Worm (Caenorhabditis elegans): ENCODE data around the gene itm-2.
A peak's percentile ranks its signal among the peaks of the same experiment; 100 is the strongest.

The itm-2 gene

DNA sequence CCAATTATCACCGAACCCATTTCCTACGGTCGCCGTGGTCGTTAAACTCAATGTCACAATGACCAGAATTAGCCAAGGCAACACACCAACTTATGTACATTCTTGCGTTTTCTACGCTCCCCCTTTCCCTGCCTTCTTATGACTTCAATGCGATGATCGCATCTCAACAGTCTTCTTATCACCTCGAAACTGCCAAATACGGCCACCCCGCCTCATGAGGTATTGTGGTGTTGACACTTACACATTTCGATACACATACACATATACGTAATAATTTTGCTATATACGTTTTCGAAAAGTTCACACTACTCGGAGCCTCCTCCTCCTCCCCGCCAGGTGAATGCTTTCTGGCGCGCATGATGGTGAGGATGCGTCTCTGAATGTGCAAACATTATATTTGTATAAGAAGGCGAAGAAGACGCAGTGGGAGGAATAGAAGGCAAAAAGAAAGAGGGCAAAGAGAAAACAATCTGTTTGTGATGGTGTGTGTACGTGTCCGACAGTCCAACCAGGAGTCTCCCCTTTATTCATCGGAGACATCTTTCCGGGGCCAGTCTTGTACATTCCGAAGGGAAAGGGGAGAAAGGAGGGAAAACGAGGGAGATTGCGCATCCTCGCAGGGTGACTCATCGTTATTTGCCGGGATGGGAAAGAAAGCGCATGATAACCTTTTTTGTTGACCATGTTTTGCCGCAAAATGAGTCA is 35.1 kb downstream of the itm-2 start (continued):
- TF ChIP-seq nhr-71 (tag; optimal IDR thresholded peaks at IDR 0.05) (peak; percentile 50), nhr-84 (tag; optimal IDR thresholded peaks at IDR 0.05) (no peak)

DNA sequence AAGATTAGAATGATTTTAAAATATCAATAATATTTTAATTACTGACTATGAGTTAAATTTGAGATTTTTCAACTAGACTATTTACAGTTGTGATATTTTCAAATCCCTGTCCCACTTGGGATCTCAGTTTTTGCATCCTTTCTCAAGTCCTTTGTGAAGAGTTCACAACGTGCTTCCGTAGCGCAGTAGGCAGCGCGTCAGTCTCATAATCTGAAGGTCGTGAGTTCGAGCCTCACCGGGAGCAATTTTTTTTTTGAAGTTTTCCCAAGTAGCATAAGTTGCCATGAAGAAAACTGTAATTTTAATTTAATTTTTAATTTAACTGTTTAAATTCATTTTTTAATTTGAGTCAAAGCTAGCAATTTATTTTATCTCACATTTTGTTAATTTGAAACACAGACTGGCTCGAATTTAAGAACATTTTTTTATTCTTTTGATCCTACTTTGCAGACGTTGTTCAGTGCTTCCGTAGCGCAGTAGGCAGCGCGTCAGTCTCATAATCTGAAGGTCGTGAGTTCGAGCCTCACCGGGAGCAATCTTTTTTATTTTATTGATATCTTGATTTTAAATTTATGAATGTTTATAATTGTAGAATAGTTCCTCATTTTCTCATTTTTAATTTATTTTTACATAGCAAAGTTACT is 40.4 kb downstream of the itm-2 start:
- TF ChIP-seq mep-1 (tag; optimal IDR thresholded peaks at IDR 0.05) (peak; percentile 56), xbp-1 (tag; optimal IDR thresholded peaks at IDR 0.05) (peak; percentile 1), ceh-88 (GFP tag; IDR thresholded peaks at IDR 0.05) (no peak), nhr-20 (tag; optimal IDR thresholded peaks at IDR 0.05) (peak; percentile 44), skn-1 (tag; optimal IDR thresholded peaks at IDR 0.05) (peak; percentile 19), lsy-2 (tag; optimal IDR thresholded peaks at IDR 0.05) (peak in 1 of 2 experiments; percentile 19), lin-14 (GFP tag; optimal IDR thresholded peaks at IDR 0.05) (peak; percentile 42), ets-5 (GFP tag; IDR thresholded peaks at IDR 0.05) (no peak), elt-3 (tag; optimal IDR thresholded peaks at IDR 0.05) (no peak), C16A3.4 (tag; optimal IDR thresholded peaks at IDR 0.05) (peak; percentile 10), nhr-19 (GFP tag; conservative IDR thresholded peaks at IDR 0.05) (peak; percentile 27), dsc-1 (tag; optimal IDR thresholded peaks at IDR 0.05) (peak; percentile 24), tbx-2 (tag; optimal IDR thresholded peaks at IDR 0.05) (peak; percentile 16), aha-1 (tag; optimal IDR thresholded peaks at IDR 0.05) (no peak), nhr-77 (tag; optimal IDR thresholded peaks at IDR 0.05) (peak; percentile 4), snpc-4 (tag; optimal IDR thresholded peaks at IDR 0.05) (no peak), swsn-7 (tag; optimal IDR thresholded peaks at IDR 0.05) (peak; percentile 39), egl-27 (tag; optimal IDR thresholded peaks at IDR 0.05) (no peak), grh-1 (GFP tag; IDR thresholded peaks at IDR 0.05) (no peak), nhr-71 (tag; optimal IDR thresholded peaks at IDR 0.05) (peak; percentile 32), fos-1 (tag; optimal IDR thresholded peaks at IDR 0.05) (no peak), lin-35 (GFP tag; optimal IDR thresholded peaks at IDR 0.05) (peak in 1 of 2 experiments; percentile 24), mdl-1 (tag; optimal IDR thresholded peaks at IDR 0.05) (peak in 1 of 2 experiments; percentile 36), jun-1 (tag; optimal IDR thresholded peaks at IDR 0.05) (no peak), sptf-1 (tag; optimal IDR thresholded peaks at IDR 0.05) (no peak), rnt-1 (tag; optimal IDR thresholded peaks at IDR 0.05) (peak; percentile 55), efl-1 (optimal IDR thresholded peaks at IDR 0.05) (no peak), efl-1 (GFP tag; optimal IDR thresholded peaks at IDR 0.05 in 1 of 2) (peak in 1 of 2 experiments; percentile 39), zip-4 (GFP tag; optimal IDR thresholded peaks at IDR 0.05) (no peak), hlh-4 (tag; optimal IDR thresholded peaks at IDR 0.05) (no peak), nhr-84 (tag; optimal IDR thresholded peaks at IDR 0.05) (no peak), snu-23 (GFP tag; optimal IDR thresholded peaks at IDR 0.05) (peak; percentile 45), nhr-47 (tag; optimal IDR thresholded peaks at IDR 0.05) (peak; percentile 23), irx-1 (tag; optimal IDR thresholded peaks at IDR 0.05) (peak; percentile 15), nhr-237 (tag; optimal IDR thresholded peaks at IDR 0.05) (no peak), efl-3 (GFP tag; optimal IDR thresholded peaks at IDR 0.05) (no peak)

DNA sequence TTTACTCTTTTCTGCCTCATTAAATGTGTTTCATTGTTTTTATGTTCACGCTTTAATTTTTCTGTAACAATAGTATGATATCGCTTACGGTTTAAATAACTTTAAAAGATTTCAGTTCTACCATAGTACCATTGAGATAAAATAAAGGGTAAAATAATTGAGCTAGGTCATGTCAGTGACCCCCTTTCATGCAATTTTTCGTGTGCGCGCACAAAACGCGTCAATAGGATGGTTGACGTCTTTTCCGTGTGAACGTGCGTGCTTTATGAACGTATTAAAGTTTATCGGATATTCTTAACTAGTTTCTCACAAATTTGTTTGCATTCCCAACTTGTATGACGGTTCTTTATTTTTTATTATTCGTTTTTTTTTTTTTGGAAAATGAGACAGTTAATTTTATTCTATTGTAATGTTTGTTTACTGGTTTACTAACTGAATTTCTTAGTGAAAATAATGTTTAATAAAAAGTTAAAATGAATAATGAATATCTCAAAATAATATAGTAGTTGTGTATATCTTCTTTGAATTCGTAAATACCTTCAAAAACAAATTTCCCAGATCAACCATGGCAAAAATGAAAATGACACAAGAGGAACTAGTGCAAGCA is 41.1 kb downstream of the itm-2 start, which contains the start of gene C25F6.1:
C25F6.1 (plus strand) TSS at position 557 of the 607 bp plus-strand sequence.
- TF ChIP-seq ama-1 (optimal IDR thresholded peaks at IDR 0.05) (no peak), ceh-63 (GFP tag; optimal IDR thresholded peaks at IDR 0.05) (no peak), pax-3 (tag; optimal IDR thresholded peaks at IDR 0.05) (no peak), efl-1 (optimal IDR thresholded peaks at IDR 0.05) (no peak), efl-1 (GFP tag; optimal IDR thresholded peaks at IDR 0.05 in 1 of 2) (no peak), dpl-1 (GFP tag; optimal IDR thresholded peaks at IDR 0.05) (peak in 2 of 3 experiments; percentile 1 to 31), isw-1 (GFP tag; IDR thresholded peaks at IDR 0.05) (no peak), C04F5.9 (tag; optimal IDR thresholded peaks at IDR 0.05) (no peak), lin-15B (tag; optimal IDR thresholded peaks at IDR 0.05) (no peak), tbx-2 (tag; optimal IDR thresholded peaks at IDR 0.05) (no peak), lsy-2 (tag; optimal IDR thresholded peaks at IDR 0.05) (peak; percentile 0 to 58), swsn-7 (tag; optimal IDR thresholded peaks at IDR 0.05) (peak; percentile 16), zip-4 (GFP tag; optimal IDR thresholded peaks at IDR 0.05) (no peak), lir-3 (tag; optimal IDR thresholded peaks at IDR 0.05; ENCODE audit: poor library complexity) (no peak), unc-30 (tag; optimal IDR thresholded peaks at IDR 0.05) (no peak), ceh-90 (tag; optimal IDR thresholded peaks at IDR 0.05) (no peak), hlh-4 (tag; optimal IDR thresholded peaks at IDR 0.05) (no peak), ztf-11 (tag; optimal IDR thresholded peaks at IDR 0.05) (no peak), fkh-4 (tag; optimal IDR thresholded peaks at IDR 0.05; ENCODE audit: borderline replicate concordance) (no peak)
